Fruit fly (Drosophila melanogaster): ENCODE data around the gene HLH4C.

DNA sequence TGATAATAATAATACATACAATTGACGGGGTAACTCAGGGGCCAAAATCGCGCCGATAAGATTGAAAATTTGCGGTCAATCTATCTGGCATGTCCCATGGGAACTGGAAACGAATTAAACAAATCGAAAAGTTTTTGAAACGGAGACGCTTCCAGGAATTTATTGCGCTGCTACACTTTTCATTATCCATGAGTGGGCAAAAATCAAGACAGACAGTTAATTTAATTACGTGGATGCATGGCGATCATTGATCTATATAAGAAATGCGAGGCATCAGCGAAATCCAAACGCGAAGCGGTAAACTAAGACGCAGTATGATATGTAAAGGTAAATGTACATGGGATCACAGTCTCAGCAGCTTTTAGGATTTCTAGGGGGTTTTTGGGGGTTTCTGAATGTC is 42.7 kb downstream of the HLH4C start:
- TF ChIP-seq h (optimal IDR thresholded peaks at IDR 0.05) = no peak
- no peak for TF ChIP-seq insv (optimal IDR thresholded peaks at IDR 0.05)
- TF ChIP-seq ttk (optimal IDR thresholded peaks at IDR 0.05) = no peak
- no peak for TF ChIP-seq psq (optimal IDR thresholded peaks at IDR 0.05)
- TF ChIP-seq Sin3A (optimal IDR thresholded peaks at IDR 0.05) = no peak

Measured in Kc167 (cell line).